Fruit fly (Drosophila melanogaster) Kc167 (cell line): ENCODE results near the gene prt.

ENCODE experiments used
- h ChIP-seq: fragments of >200 bp; optimal IDR thresholded peaks from 3 replicates; lab custom pipeline; 2018; ENCODE audit warnings: missing external identifiers
- psq ChIP-seq: fragments of >200 bp; optimal IDR thresholded peaks from 2 replicates; lab custom pipeline; 2017; ENCODE audit warnings: missing external identifiers

- TF ChIP-seq psq (lab: Kevin White, UChicago) = no peak
- no peak for TF ChIP-seq h
Measured at dm6 chr3R:23726740-23727139, 27.9 kb upstream of the prt start.
